Worm (Caenorhabditis elegans): ENCODE data around the gene ugt-29.

DNA sequence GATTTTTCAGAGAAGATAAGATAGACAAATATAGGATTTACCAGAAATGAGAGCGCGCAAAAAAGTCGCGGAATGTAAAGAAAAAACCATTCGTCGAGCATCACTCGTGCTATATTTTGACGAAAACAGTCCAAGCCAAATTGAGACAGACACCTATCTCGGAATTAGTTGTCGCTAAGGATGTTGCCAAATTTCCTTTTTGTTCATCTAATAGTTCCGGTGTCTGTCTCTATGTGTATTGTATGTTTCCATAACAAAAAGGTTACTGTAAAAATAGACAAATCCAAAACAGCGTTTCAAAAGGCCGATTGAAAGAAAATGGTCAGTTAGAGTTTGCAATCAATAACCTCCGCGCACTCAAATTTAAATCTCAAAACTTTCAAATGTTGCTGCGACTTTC is 4.8 kb downstream of the ugt-29 start, which contains the start of gene srj-53:
- no peak for TF ChIP-seq ama-1 (optimal IDR thresholded peaks at IDR 0.05)
- TF ChIP-seq nhr-77 (tag; optimal IDR thresholded peaks at IDR 0.05) = no peak
- no peak for TF ChIP-seq rbr-2 (tag; optimal IDR thresholded peaks at IDR 0.05)
- no peak for TF ChIP-seq ceh-82 (tag; optimal IDR thresholded peaks at IDR 0.05)
- no peak for TF ChIP-seq gei-8 (GFP tag; optimal IDR thresholded peaks at IDR 0.05)
- no peak for TF ChIP-seq nhr-10 (tag; optimal IDR thresholded peaks at IDR 0.05)
- no peak for TF ChIP-seq php-3 (GFP tag; IDR thresholded peaks at IDR 0.05)
- no peak for TF ChIP-seq lin-39 (tag; optimal IDR thresholded peaks at IDR 0.05)
